Worm (Caenorhabditis elegans): ENCODE data around the gene Y72A10A.1.

Gene Y72A10A.1

ce11 chrX:6129277-6129676, 8.9 kb downstream of the Y72A10A.1 start:
- no peak for TF ChIP-seq tab-1 (GFP tag; IDR thresholded peaks at IDR 0.05)
- TF ChIP-seq ztf-29 (GFP tag; IDR thresholded peaks at IDR 0.05), result no peak
- 0 out of 2 replicates have a peak, but pooled peaks have one; percentile 29 for TF ChIP-seq ztf-23 (GFP tag; IDR thresholded peaks at IDR 0.05)

DNA sequence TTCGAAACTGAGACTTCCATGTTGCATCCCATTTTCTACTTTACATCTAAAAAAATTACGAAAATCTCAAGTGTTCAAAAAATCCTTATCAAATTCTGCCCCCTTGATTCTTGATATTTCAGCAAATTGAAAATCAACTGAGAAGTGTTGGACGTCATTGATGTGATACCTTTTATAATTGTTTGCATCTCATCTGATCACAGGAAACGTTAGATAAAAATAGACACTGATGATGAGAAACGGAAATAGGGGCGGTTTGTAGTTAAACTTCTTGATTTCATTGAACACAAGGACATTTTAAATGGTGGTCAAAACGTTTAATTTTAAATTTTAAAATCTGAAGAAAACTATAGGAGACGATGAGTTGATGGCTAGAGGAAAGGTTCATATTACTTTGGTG, 9.4 kb downstream of the Y72A10A.1 start:
- no peak for TF ChIP-seq tab-1 (GFP tag; IDR thresholded peaks at IDR 0.05)
- no peak for TF ChIP-seq klf-2 (GFP tag; conservative IDR thresholded peaks at IDR 0.05)
- TF ChIP-seq med-1 (GFP tag; optimal IDR thresholded peaks at IDR 0.05; ENCODE audit: insufficient read depth), result no peak
- no peak for TF ChIP-seq flt-1 (GFP tag; IDR thresholded peaks at IDR 0.05)
- no peak for TF ChIP-seq ztf-29 (GFP tag; IDR thresholded peaks at IDR 0.05)
- no peak for TF ChIP-seq ztf-23 (GFP tag; IDR thresholded peaks at IDR 0.05)
- no peak for TF ChIP-seq cog-1 (tag; optimal IDR thresholded peaks at IDR 0.05)
- TF ChIP-seq ref-1 (GFP tag; conservative IDR thresholded peaks at IDR 0.05), result no peak
- TF ChIP-seq T22C8.4 (GFP tag; IDR thresholded peaks at IDR 0.05), result no peak

DNA sequence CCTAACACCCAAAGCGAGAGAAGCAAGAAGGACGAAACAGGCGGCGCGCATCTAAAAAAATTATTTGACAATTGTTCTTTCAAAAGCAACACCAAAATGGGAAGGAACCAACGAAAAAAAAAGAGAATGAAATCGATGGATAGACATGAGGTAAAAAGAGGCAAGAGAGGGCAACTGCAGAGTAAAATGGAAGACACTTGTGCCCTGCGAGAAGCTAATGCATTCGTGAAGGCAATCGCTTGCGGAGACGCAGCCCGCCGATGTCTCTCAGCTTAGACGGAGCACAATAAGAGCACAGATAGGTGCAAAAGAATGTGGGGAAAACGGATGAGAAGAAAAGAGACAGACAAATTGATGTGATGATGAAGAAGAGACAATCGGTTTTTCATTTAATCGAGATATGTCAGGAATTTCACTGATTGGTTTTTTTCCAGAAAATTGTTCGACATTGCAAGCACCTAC, 9.9 kb downstream of the Y72A10A.1 start, which contains the start of gene C15H9.9:
C15H9.9 (minus strand) TSS at position 51 of the 462 bp plus-strand sequence.
- no peak for TF ChIP-seq klf-2 (GFP tag; conservative IDR thresholded peaks at IDR 0.05)
- TF ChIP-seq ztf-29 (GFP tag; IDR thresholded peaks at IDR 0.05), result no peak
- TF ChIP-seq ztf-23 (GFP tag; IDR thresholded peaks at IDR 0.05), result no peak
- no peak for TF ChIP-seq T22C8.4 (GFP tag; IDR thresholded peaks at IDR 0.05)
- TF ChIP-seq med-1 (GFP tag; optimal IDR thresholded peaks at IDR 0.05; ENCODE audit: insufficient read depth), result no peak
- no peak for TF ChIP-seq ref-1 (GFP tag; conservative IDR thresholded peaks at IDR 0.05)
- TF ChIP-seq tab-1 (GFP tag; IDR thresholded peaks at IDR 0.05), result no peak
- TF ChIP-seq cog-1 (tag; optimal IDR thresholded peaks at IDR 0.05), result no peak
- TF ChIP-seq flt-1 (GFP tag; IDR thresholded peaks at IDR 0.05), result no peak

ce11 chrX:6122026-6122425, 16.1 kb downstream of the Y72A10A.1 start, which contains the start of gene nnt-1:
Gene nnt-1 (plus strand): TSS chrX:6122311.
- TF ChIP-seq ref-1 (GFP tag; conservative IDR thresholded peaks at IDR 0.05) (no peak), ztf-29 (GFP tag; IDR thresholded peaks at IDR 0.05) (no peak)

DNA sequence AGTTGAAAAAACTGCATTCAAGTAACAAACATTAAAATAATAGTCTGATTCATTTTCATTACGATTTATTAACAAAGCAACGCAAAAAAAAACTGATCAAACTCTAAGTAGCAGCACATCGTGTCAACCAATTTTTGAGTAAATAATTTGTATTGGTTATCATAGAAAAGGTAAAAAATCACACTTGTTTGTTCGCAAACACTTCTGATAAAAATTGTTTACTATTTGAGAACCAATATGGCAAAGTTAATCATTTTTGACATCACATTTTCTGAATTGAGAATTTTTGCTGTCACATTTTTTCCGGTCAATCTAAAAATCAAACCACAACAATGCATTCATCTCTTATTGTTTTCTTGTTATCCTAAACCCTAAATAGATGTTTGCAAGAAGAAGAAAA, 16.9 kb downstream of the Y72A10A.1 start:
- TF ChIP-seq ztf-23 (GFP tag; IDR thresholded peaks at IDR 0.05) (no peak), tab-1 (GFP tag; IDR thresholded peaks at IDR 0.05) (no peak), ref-1 (GFP tag; conservative IDR thresholded peaks at IDR 0.05) (no peak), med-1 (GFP tag; optimal IDR thresholded peaks at IDR 0.05; ENCODE audit: insufficient read depth) (no peak), cog-1 (tag; optimal IDR thresholded peaks at IDR 0.05) (no peak), ztf-29 (GFP tag; IDR thresholded peaks at IDR 0.05) (no peak), T22C8.4 (GFP tag; IDR thresholded peaks at IDR 0.05) (no peak), flt-1 (GFP tag; IDR thresholded peaks at IDR 0.05) (no peak), klf-2 (GFP tag; conservative IDR thresholded peaks at IDR 0.05) (no peak)

- TF ChIP-seq med-1 (GFP tag; optimal IDR thresholded peaks at IDR 0.05; ENCODE audit: insufficient read depth) (no peak), flt-1 (GFP tag; IDR thresholded peaks at IDR 0.05) (no peak), ztf-29 (GFP tag; IDR thresholded peaks at IDR 0.05) (no peak), T22C8.4 (GFP tag; IDR thresholded peaks at IDR 0.05) (no peak)
Measured at ce11 chrX:6118086-6118825, 19.9 kb downstream of the Y72A10A.1 start, which contains the start of gene C15H9.2. Gene C15H9.2 (plus strand): TSS chrX:6118526.

DNA sequence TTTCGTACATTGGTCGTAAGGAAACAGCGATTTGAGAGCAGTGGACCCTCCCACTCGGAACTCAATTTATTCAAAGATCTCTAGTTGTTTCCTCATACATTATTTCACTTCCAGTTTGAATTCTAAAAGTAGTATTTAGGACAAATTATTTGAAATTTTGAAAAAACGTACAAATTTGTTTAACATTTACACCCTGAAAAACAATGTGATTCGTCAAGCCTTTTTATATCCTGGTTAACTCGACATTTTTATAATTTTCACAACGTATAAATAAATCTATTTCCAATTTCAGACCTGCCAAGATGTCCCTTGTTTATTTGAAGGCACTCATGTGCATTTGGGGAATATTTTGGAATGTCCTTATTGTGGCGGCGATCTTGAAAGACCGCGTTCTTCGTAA, 22.6 kb downstream of the Y72A10A.1 start, which contains the start of gene C15H9.3:
C15H9.3 (plus strand) TSS at position 301 of the 400 bp plus-strand sequence.
- TF ChIP-seq ztf-23 (GFP tag; IDR thresholded peaks at IDR 0.05), result no peak
- TF ChIP-seq tab-1 (GFP tag; IDR thresholded peaks at IDR 0.05), result no peak
- TF ChIP-seq cog-1 (tag; optimal IDR thresholded peaks at IDR 0.05), result no peak
- TF ChIP-seq ztf-29 (GFP tag; IDR thresholded peaks at IDR 0.05), result no peak
- TF ChIP-seq flt-1 (GFP tag; IDR thresholded peaks at IDR 0.05), result no peak
- TF ChIP-seq med-1 (GFP tag; optimal IDR thresholded peaks at IDR 0.05; ENCODE audit: insufficient read depth), result no peak
- no peak for TF ChIP-seq ref-1 (GFP tag; conservative IDR thresholded peaks at IDR 0.05)
- TF ChIP-seq T22C8.4 (GFP tag; IDR thresholded peaks at IDR 0.05), result no peak
- TF ChIP-seq klf-2 (GFP tag; conservative IDR thresholded peaks at IDR 0.05), result no peak

DNA sequence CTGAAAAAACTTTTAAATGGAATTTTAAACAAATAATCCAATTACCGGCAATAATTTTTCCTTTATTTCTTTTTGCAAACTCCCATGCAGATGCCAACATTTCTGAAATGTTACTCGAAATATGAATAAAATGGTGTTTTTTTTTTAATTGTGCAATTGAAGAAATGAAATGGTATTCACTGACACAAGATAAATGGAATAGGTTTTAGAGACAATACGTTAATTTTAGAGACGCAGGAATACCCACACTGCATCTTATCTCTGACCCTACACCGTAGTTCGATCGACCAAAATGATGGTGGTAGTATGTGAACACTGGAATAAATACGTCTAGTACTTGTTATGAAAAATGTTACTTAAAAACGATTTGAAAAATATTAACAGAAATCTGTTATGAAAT, 25.3 kb downstream of the Y72A10A.1 start, which contains the start of gene prx-3:
prx-3 (minus strand) TSS at position 101 of the 400 bp plus-strand sequence.
- TF ChIP-seq ztf-29 (GFP tag; IDR thresholded peaks at IDR 0.05), result no peak
- no peak for TF ChIP-seq ref-1 (GFP tag; conservative IDR thresholded peaks at IDR 0.05)
- TF ChIP-seq flt-1 (GFP tag; IDR thresholded peaks at IDR 0.05), result no peak
- TF ChIP-seq tab-1 (GFP tag; IDR thresholded peaks at IDR 0.05), result no peak
- no peak for TF ChIP-seq T22C8.4 (GFP tag; IDR thresholded peaks at IDR 0.05)
- no peak for TF ChIP-seq med-1 (GFP tag; optimal IDR thresholded peaks at IDR 0.05; ENCODE audit: insufficient read depth)
- TF ChIP-seq cog-1 (tag; optimal IDR thresholded peaks at IDR 0.05), result no peak
- no peak for TF ChIP-seq klf-2 (GFP tag; conservative IDR thresholded peaks at IDR 0.05)
- no peak for TF ChIP-seq ztf-23 (GFP tag; IDR thresholded peaks at IDR 0.05)

DNA sequence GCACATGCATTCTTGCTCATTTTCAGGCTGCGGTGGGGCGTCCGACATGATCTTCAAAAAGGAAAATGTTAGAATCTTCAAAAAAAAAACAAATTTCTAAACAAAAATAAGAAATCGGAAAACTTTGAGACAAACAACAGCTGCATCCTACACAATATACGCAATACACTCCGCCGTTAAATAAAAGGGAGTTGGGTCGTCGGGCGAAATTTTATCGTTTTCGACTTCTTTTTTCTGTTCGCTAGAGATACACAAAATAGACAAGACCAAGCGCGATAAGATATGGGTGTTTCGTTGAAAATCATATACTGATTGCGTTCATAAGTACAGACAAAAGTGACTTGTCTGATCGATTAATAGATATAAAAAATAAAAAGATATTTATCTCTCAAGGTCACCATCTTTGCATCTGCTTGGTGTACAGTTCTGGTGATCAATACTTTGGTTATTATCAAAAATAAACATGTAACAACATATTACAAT, 28.8 kb downstream of the Y72A10A.1 start, which contains the start of gene kynu-1:
kynu-1 (minus strand) TSS at position 51 of the 483 bp plus-strand sequence.
- TF ChIP-seq tab-1 (GFP tag; IDR thresholded peaks at IDR 0.05) (no peak), ref-1 (GFP tag; conservative IDR thresholded peaks at IDR 0.05) (no peak), T22C8.4 (GFP tag; IDR thresholded peaks at IDR 0.05) (no peak), ztf-29 (GFP tag; IDR thresholded peaks at IDR 0.05) (no peak), cog-1 (tag; optimal IDR thresholded peaks at IDR 0.05) (no peak), med-1 (GFP tag; optimal IDR thresholded peaks at IDR 0.05; ENCODE audit: insufficient read depth) (no peak), klf-2 (GFP tag; conservative IDR thresholded peaks at IDR 0.05) (no peak), ztf-23 (GFP tag; IDR thresholded peaks at IDR 0.05) (no peak), flt-1 (GFP tag; IDR thresholded peaks at IDR 0.05) (no peak)
